Worm (Caenorhabditis elegans) whole organism, L1 larva: ENCODE measurements around the gene snt-6.

Experiments
- C16A3.4 ChIP-seq: fragments of 150-350 bp; optimal IDR thresholded peaks from 2 replicates; lab custom pipeline; 2014; ENCODE audit warnings: missing biosample characterization, missing genetic modification characterization
- C34B4.2 ChIP-seq: sonication (generic microtip); optimal IDR thresholded peaks from 2 replicates; lab custom pipeline; 2017; ENCODE audit warnings: mild to moderate bottlenecking, missing genetic modification characterization, missing compliant biosample characterization
- F16B12.6 ChIP-seq: fragments of 150-350 bp; optimal IDR thresholded peaks from 2 replicates; lab custom pipeline; 2014; ENCODE audit warnings: missing biosample characterization, missing genetic modification characterization
- Y116A8C.19 ChIP-seq: sonication (generic microtip); optimal IDR thresholded peaks from 2 replicates; lab custom pipeline; 2016; ENCODE audit warnings: missing compliant biosample characterization, missing genetic modification characterization, borderline replicate concordance
- ceh-82 ChIP-seq, 3 experiments: fragments of 150-350 bp in 1 of 3; sonication (generic microtip) in 2 of 3; optimal IDR thresholded peaks; 2 replicates each; lab custom pipeline; 2014 to 2017; ENCODE audit warnings: missing biosample characterization in 3 of 3, missing genetic modification characterization in 3 of 3
- ces-1 ChIP-seq: fragments of 150-350 bp; optimal IDR thresholded peaks from 2 replicates; lab custom pipeline; 2014; ENCODE audit warnings: missing biosample characterization, missing genetic modification reagents, missing genetic modification characterization
- dpl-1 ChIP-seq, 3 experiments: fragments of 150-350 bp in 2 of 3; sonication (generic microtip) in 1 of 3; optimal IDR thresholded peaks; 2 replicates each; lab custom pipeline; 2014 to 2017; ENCODE audit warnings: missing biosample characterization in 3 of 3, missing genetic modification characterization in 3 of 3, missing genetic modification reagents in 3 of 3
- dsc-1 ChIP-seq: sonication (generic microtip); optimal IDR thresholded peaks from 2 replicates; lab custom pipeline; 2016; ENCODE audit warnings: mild to moderate bottlenecking, missing genetic modification characterization, missing compliant biosample characterization
- efl-1 ChIP-seq, 4 experiments: fragments of 150-350 bp; optimal IDR thresholded peaks in 3 of 4; peaks in 1 of 4; 1 replicate in 1 of 4; 2 replicates in 3 of 4; lab custom pipeline; 2014; ENCODE audit warnings: missing biosample characterization in 2 of 4, missing genetic modification characterization in 2 of 4, missing genetic modification reagents in 2 of 4
- efl-3 ChIP-seq: fragments of 200-800 bp; sonication (Bioruptor generic); optimal IDR thresholded peaks from 2 replicates; lab custom pipeline; 2018; ENCODE audit warnings: mild to moderate bottlenecking, missing genetic modification characterization, missing compliant biosample characterization
- egl-13 ChIP-seq: sonication (generic microtip); optimal IDR thresholded peaks from 2 replicates; lab custom pipeline; 2016; ENCODE audit warnings: missing genotype, missing genetic modification reagents, missing genetic modification characterization, missing compliant biosample characterization
- egl-27 ChIP-seq, 2 experiments: fragments of 150-350 bp in 1 of 2; sonication (generic microtip); optimal IDR thresholded peaks; 3 replicates each; lab custom pipeline; 2017 to 2018; ENCODE audit warnings: missing biosample characterization in 2 of 2, missing genetic modification characterization in 2 of 2, missing genetic modification reagents in 2 of 2
- elt-3 ChIP-seq, 6 experiments: fragments of 150-350 bp in 1 of 6; sonication (generic microtip); optimal IDR thresholded peaks; 2 replicates each; lab custom pipeline; 2017 to 2018; ENCODE audit warnings: missing biosample characterization in 6 of 6, missing genetic modification characterization in 6 of 6, inconsistent platforms in 1 of 6
- ets-5 ChIP-seq: fragments of 200-800 bp; sonication (Bioruptor generic); IDR thresholded peaks from 2 replicates; pipeline ENCODE4 v1.3.6; 2022; ENCODE audit warnings: missing genetic modification characterization, missing compliant biosample characterization
- fkh-10 ChIP-seq: sonication (generic microtip); optimal IDR thresholded peaks from 2 replicates; lab custom pipeline; 2017; ENCODE audit warnings: missing biosample characterization, missing genetic modification reagents, missing genetic modification characterization
- fkh-8 ChIP-seq: sonication (generic microtip); optimal IDR thresholded peaks from 2 replicates; lab custom pipeline; 2016; ENCODE audit warnings: mild to moderate bottlenecking, missing genetic modification characterization, missing compliant biosample characterization
- fos-1 ChIP-seq: fragments of 150-350 bp; optimal IDR thresholded peaks from 2 replicates; lab custom pipeline; 2014; ENCODE audit warnings: missing biosample characterization, missing genetic modification characterization
- grh-1 ChIP-seq: fragments of 200-800 bp; sonication (Bioruptor generic); IDR thresholded peaks from 2 replicates; pipeline ENCODE4 v1.3.6; 2022; ENCODE audit warnings: missing genetic modification reagents, missing genetic modification characterization, missing compliant biosample characterization
- hpl-2 ChIP-seq: fragments of 150-350 bp; optimal IDR thresholded peaks from 2 replicates; lab custom pipeline; 2014; ENCODE audit warnings: missing biosample characterization, missing genetic modification reagents, missing genetic modification characterization
- irx-1 ChIP-seq: sonication (generic microtip); optimal IDR thresholded peaks from 2 replicates; lab custom pipeline; 2016; ENCODE audit warnings: missing genetic modification characterization, missing compliant biosample characterization
- isw-1 ChIP-seq: fragments of 200-800 bp; sonication (Bioruptor generic); IDR thresholded peaks from 2 replicates; pipeline ENCODE4 v1.3.6; 2022; ENCODE audit warnings: missing genetic modification characterization, missing compliant biosample characterization
- jun-1 ChIP-seq: fragments of 150-350 bp; optimal IDR thresholded peaks from 2 replicates; lab custom pipeline; 2014; ENCODE audit warnings: missing biosample characterization, missing genetic modification reagents, missing genetic modification characterization
- lin-14 ChIP-seq: fragments of 200-800 bp; sonication (Bioruptor generic); optimal IDR thresholded peaks from 2 replicates; lab custom pipeline; 2018; ENCODE audit warnings: mild to moderate bottlenecking, missing genetic modification characterization, moderate library complexity, missing compliant biosample characterization
- lin-15B ChIP-seq: fragments of 150-350 bp; sonication (generic microtip); optimal IDR thresholded peaks from 3 replicates; lab custom pipeline; 2014; ENCODE audit warnings: missing biosample characterization, missing genetic modification characterization
- lin-35 ChIP-seq, 2 experiments: fragments of 150-350 bp; optimal IDR thresholded peaks; 2 replicates each; lab custom pipeline; 2014; ENCODE audit warnings: missing biosample characterization in 2 of 2, missing genetic modification characterization in 2 of 2, missing genetic modification reagents in 2 of 2
- lsy-2 ChIP-seq, 2 experiments: fragments of 150-350 bp; optimal IDR thresholded peaks; 2 replicates each; lab custom pipeline; 2014; ENCODE audit warnings: missing biosample characterization in 2 of 2, missing genetic modification characterization in 2 of 2
- mab-9 ChIP-seq: fragments of 200-800 bp; sonication (Bioruptor generic); IDR thresholded peaks from 2 replicates; pipeline ENCODE4 v1.3.6; 2022; ENCODE audit warnings: missing genetic modification reagents, missing genetic modification characterization, missing compliant biosample characterization
- mdl-1 ChIP-seq, 2 experiments: fragments of 150-350 bp; optimal IDR thresholded peaks; 2 replicates each; lab custom pipeline; 2014 to 2017; ENCODE audit warnings: missing biosample characterization in 2 of 2, missing genetic modification characterization in 2 of 2, inconsistent platforms in 1 of 2
- mef-2 ChIP-seq: fragments of 150-350 bp; optimal IDR thresholded peaks from 2 replicates; lab custom pipeline; 2014; ENCODE audit warnings: missing biosample characterization, missing genetic modification characterization
- mep-1 ChIP-seq: fragments of 150-350 bp; optimal IDR thresholded peaks from 2 replicates; lab custom pipeline; 2014; ENCODE audit warnings: missing biosample characterization, missing genetic modification characterization
- nhr-11 ChIP-seq: fragments of 150-350 bp; optimal IDR thresholded peaks from 2 replicates; lab custom pipeline; 2014; ENCODE audit warnings: missing biosample characterization, missing genetic modification characterization
- nhr-20 ChIP-seq: sonication (generic microtip); optimal IDR thresholded peaks from 2 replicates; lab custom pipeline; 2016; ENCODE audit warnings: mild to moderate bottlenecking, missing genetic modification characterization, missing compliant biosample characterization
- nhr-28 ChIP-seq: fragments of 150-350 bp; optimal IDR thresholded peaks from 2 replicates; lab custom pipeline; 2014; ENCODE audit warnings: missing biosample characterization, missing genetic modification characterization
- nhr-47 ChIP-seq: sonication (generic microtip); optimal IDR thresholded peaks from 2 replicates; lab custom pipeline; 2016; ENCODE audit warnings: mild to moderate bottlenecking, missing genetic modification characterization, moderate library complexity, missing compliant biosample characterization
- nhr-71 ChIP-seq: sonication (generic microtip); optimal IDR thresholded peaks from 2 replicates; lab custom pipeline; 2016; ENCODE audit warnings: mild to moderate bottlenecking, missing genetic modification characterization, moderate library complexity, missing compliant biosample characterization
- pax-3 ChIP-seq: fragments of 200-800 bp; sonication (Bioruptor generic); optimal IDR thresholded peaks from 2 replicates; lab custom pipeline; 2018; ENCODE audit warnings: mild to moderate bottlenecking, missing genetic modification characterization, moderate library complexity, missing compliant biosample characterization
- pqm-1 ChIP-seq: sonication (generic microtip); optimal IDR thresholded peaks from 3 replicates; lab custom pipeline; 2017; ENCODE audit warnings: missing biosample characterization, missing genetic modification characterization
- rnt-1 ChIP-seq: sonication (generic microtip); optimal IDR thresholded peaks from 2 replicates; lab custom pipeline; 2016; ENCODE audit warnings: mild to moderate bottlenecking, missing genetic modification characterization, moderate library complexity, missing compliant biosample characterization
- skn-1 ChIP-seq: fragments of 150-350 bp; optimal IDR thresholded peaks from 2 replicates; lab custom pipeline; 2014; ENCODE audit warnings: missing biosample characterization, missing genetic modification characterization
- snpc-4 ChIP-seq: fragments of 150-350 bp; optimal IDR thresholded peaks from 2 replicates; lab custom pipeline; 2014; ENCODE audit warnings: missing biosample characterization, missing genetic modification characterization
- snu-23 ChIP-seq: sonication (generic microtip); optimal IDR thresholded peaks from 2 replicates; lab custom pipeline; 2016; ENCODE audit warnings: missing genetic modification characterization, missing compliant biosample characterization
- sptf-1 ChIP-seq: fragments of 150-350 bp; optimal IDR thresholded peaks from 2 replicates; lab custom pipeline; 2014; ENCODE audit warnings: missing biosample characterization, missing genetic modification characterization
- swsn-7 ChIP-seq: sonication (generic microtip); optimal IDR thresholded peaks from 2 replicates; lab custom pipeline; 2016; ENCODE audit warnings: missing genetic modification characterization, missing compliant biosample characterization
- tbx-2 ChIP-seq: sonication (generic microtip); optimal IDR thresholded peaks from 2 replicates; lab custom pipeline; 2016; ENCODE audit warnings: missing genetic modification characterization, missing compliant biosample characterization
- tlp-1 ChIP-seq: fragments of 150-350 bp; optimal IDR thresholded peaks from 2 replicates; lab custom pipeline; 2014; ENCODE audit warnings: missing biosample characterization, missing genetic modification characterization
- unc-130 ChIP-seq: fragments of 150-350 bp; optimal IDR thresholded peaks from 2 replicates; lab custom pipeline; 2017; ENCODE audit warnings: missing biosample characterization, missing genetic modification characterization, inconsistent platforms
- unc-62 ChIP-seq: fragments of 150-350 bp; optimal IDR thresholded peaks from 2 replicates; lab custom pipeline; 2014; ENCODE audit warnings: missing biosample characterization, missing genetic modification reagents, missing genetic modification characterization
- unc-86 ChIP-seq: sonication (generic microtip); optimal IDR thresholded peaks from 2 replicates; lab custom pipeline; 2016; ENCODE audit warnings: missing genetic modification characterization, missing compliant biosample characterization
- xbp-1 ChIP-seq: sonication (generic microtip); optimal IDR thresholded peaks from 2 replicates; lab custom pipeline; 2016; ENCODE audit warnings: missing genetic modification characterization, missing compliant biosample characterization
- zag-1 ChIP-seq: fragments of 150-350 bp; optimal IDR thresholded peaks from 2 replicates; lab custom pipeline; 2014; ENCODE audit warnings: missing biosample characterization, missing genetic modification characterization
- zip-4 ChIP-seq: fragments of 200-800 bp; sonication (Bioruptor generic); optimal IDR thresholded peaks from 2 replicates; lab custom pipeline; 2018; ENCODE audit warnings: mild to moderate bottlenecking, missing genetic modification characterization, moderate library complexity, missing compliant biosample characterization
- ztf-11 ChIP-seq, 2 experiments: sonication (generic microtip); optimal IDR thresholded peaks; 2 replicates each; lab custom pipeline; 2016 to 2017; ENCODE audit warnings: missing genetic modification characterization in 2 of 2, missing biosample characterization in 1 of 2, missing compliant biosample characterization in 1 of 2

snt-6 gene

DNA sequence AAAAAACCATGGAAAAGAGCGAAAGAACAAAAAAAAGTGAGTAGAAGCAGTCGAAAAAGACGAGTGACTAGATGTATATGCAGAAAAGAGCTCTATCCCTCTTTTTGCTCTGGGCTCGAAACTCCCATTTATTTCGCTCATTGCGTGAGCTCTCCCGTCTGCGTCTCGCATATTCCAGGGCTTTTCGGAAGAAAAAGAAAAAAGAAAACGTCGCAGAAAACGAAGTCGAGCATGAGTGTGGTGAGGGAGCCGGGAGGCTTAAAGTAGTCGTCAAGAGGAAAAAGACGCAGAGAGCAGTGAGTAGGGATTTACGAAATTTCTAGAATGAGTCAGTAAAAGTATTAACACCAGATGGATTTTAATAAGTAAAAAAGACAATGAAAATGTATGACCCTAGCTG is 9.8 kb upstream of the snt-6 start:
- TF ChIP-seq tbx-2 (tag; lab: Kevin White, UChicago) (peak; percentile 27), ces-1 (GFP tag; lab: Kevin White, UChicago) (no peak), fkh-10 (GFP tag; lab: Kevin White, UChicago) (peak; percentile 61), isw-1 (GFP tag; lab: Robert Waterston, UW) (no peak; the same call in 1 of the 2 replicates), egl-27 (tag; optimal IDR thresholded peaks at IDR 0.05; lab: Kevin White, UChicago) (no peak), lin-14 (GFP tag; lab: Kevin White, UChicago) (peak; percentile 85), nhr-20 (no peak), zag-1 (tag; lab: Kevin White, UChicago) (peak; percentile 60), lin-15B (tag; lab: Kevin White, UChicago) (no peak), pax-3 (tag; lab: Kevin White, UChicago) (no peak), mdl-1 (tag; optimal IDR thresholded peaks at IDR 0.05; lab: Kevin White, UChicago) (no peak), nhr-11 (tag; lab: Kevin White, UChicago) (no peak), lin-35 (GFP tag; optimal IDR thresholded peaks at IDR 0.05; lab: Kevin White, UChicago) (peak in 1 of 2 experiments; percentile 38), ets-5 (no peak), mef-2 (tag; lab: Kevin White, UChicago) (no peak), ceh-82 (tag; optimal IDR thresholded peaks at IDR 0.05; lab: Kevin White, UChicago) (peak; percentile 36 to 60 (median 60)), unc-86 (tag; lab: Kevin White, UChicago) (peak; percentile 35), pqm-1 (tag; lab: Kevin White, UChicago) (no peak), snu-23 (GFP tag; lab: Kevin White, UChicago) (peak; percentile 54), nhr-71 (tag; lab: Kevin White, UChicago) (peak; percentile 68), zip-4 (no peak), C16A3.4 (no peak), grh-1 (GFP tag; lab: Robert Waterston, UW) (no peak), nhr-28 (tag; lab: Kevin White, UChicago) (no peak), efl-1 (optimal IDR thresholded peaks at IDR 0.05; lab: Kevin White, UChicago) (peak; percentile 33 to 35), efl-1 (GFP tag; optimal IDR thresholded peaks at IDR 0.05 in 1 of 2; lab: Kevin White, UChicago) (peak in 1 of 2 experiments; percentile 81), xbp-1 (tag; lab: Kevin White, UChicago) (peak; percentile 41), egl-13 (tag; lab: Kevin White, UChicago) (peak; percentile 50), hpl-2 (no peak), unc-130 (no peak), jun-1 (tag; lab: Kevin White, UChicago) (no peak), tlp-1 (tag; lab: Kevin White, UChicago) (no peak), sptf-1 (tag; lab: Kevin White, UChicago) (no peak), unc-62 (GFP tag; lab: Kevin White, UChicago) (no peak), fkh-8 (tag; lab: Kevin White, UChicago) (peak; percentile 90), efl-3 (no peak), mab-9 (GFP tag; lab: Robert Waterston, UW) (0 out of 2 replicates have a peak, but pooled peaks have one; percentile 42), skn-1 (peak; percentile 45), lsy-2 (tag; optimal IDR thresholded peaks at IDR 0.05; lab: Kevin White, UChicago) (peak; percentile 24 to 67), fos-1 (tag; lab: Kevin White, UChicago) (peak; percentile 12), irx-1 (tag; lab: Kevin White, UChicago) (no peak), ztf-11 (tag; optimal IDR thresholded peaks at IDR 0.05; lab: Kevin White, UChicago) (no peak), elt-3 (tag; optimal IDR thresholded peaks at IDR 0.05; lab: Kevin White, UChicago) (no peak), snpc-4 (tag; lab: Kevin White, UChicago) (no peak), mep-1 (tag; lab: Kevin White, UChicago) (peak; percentile 33), C34B4.2 (tag; lab: Kevin White, UChicago) (no peak), dpl-1 (GFP tag; optimal IDR thresholded peaks at IDR 0.05; lab: Kevin White, UChicago) (peak in 1 of 3 experiments; percentile 40), F16B12.6 (tag; lab: Kevin White, UChicago) (no peak), Y116A8C.19 (tag; lab: Kevin White, UChicago) (no peak), rnt-1 (peak; percentile 28), nhr-47 (tag; lab: Kevin White, UChicago) (peak; percentile 60), dsc-1 (peak; percentile 78), swsn-7 (tag; lab: Kevin White, UChicago) (peak; percentile 41)
